Worm (Caenorhabditis elegans) whole organism, L4 larva: Measurements from ENCODE around the gene srt-43.

Source experiments
- ama-1 ChIP-seq: fragments of 150-350 bp; optimal IDR thresholded peaks from 2 replicates; lab custom pipeline; 2014; ENCODE audit warnings: inconsistent platforms, mixed read lengths
- ceh-82 ChIP-seq: sonication (generic microtip); optimal IDR thresholded peaks from 2 replicates; lab custom pipeline; 2017; ENCODE audit warnings: missing biosample characterization, missing genetic modification characterization
- ces-1 ChIP-seq: fragments of 150-350 bp; sonication (generic microtip); optimal IDR thresholded peaks from 4 replicates; lab custom pipeline; 2014; ENCODE audit warnings: missing biosample characterization, missing genetic modification reagents, missing genetic modification characterization
- egl-27 ChIP-seq: sonication (generic microtip); optimal IDR thresholded peaks from 3 replicates; lab custom pipeline; 2017; ENCODE audit warnings: missing biosample characterization, missing genetic modification reagents, missing genetic modification characterization
- egl-43 ChIP-seq: fragments of 200-800 bp; sonication (Bioruptor generic); IDR thresholded peaks from 2 replicates; pipeline ENCODE4 v1.3.6; 2022; ENCODE audit warnings: missing genetic modification reagents, missing genetic modification characterization, missing compliant biosample characterization
- jun-1 ChIP-seq: fragments of 150-350 bp; optimal IDR thresholded peaks from 2 replicates; lab custom pipeline; 2014; ENCODE audit warnings: missing biosample characterization, missing genetic modification reagents, missing genetic modification characterization
- mdl-1 ChIP-seq, 2 experiments: fragments of 150-350 bp in 1 of 2; sonication (generic microtip) in 1 of 2; optimal IDR thresholded peaks; 2 replicates each; lab custom pipeline; 2014 to 2017; ENCODE audit warnings: missing biosample characterization in 2 of 2, missing genetic modification characterization in 2 of 2
- mep-1 ChIP-seq: fragments of 150-350 bp; sonication (generic microtip); optimal IDR thresholded peaks from 3 replicates; lab custom pipeline; 2014; ENCODE audit warnings: missing biosample characterization, missing genetic modification characterization
- nhr-111 ChIP-seq: fragments of 200-800 bp; sonication (Bioruptor generic); optimal IDR thresholded peaks from 2 replicates; lab custom pipeline; 2018; ENCODE audit warnings: mild to moderate bottlenecking, missing genetic modification characterization, missing compliant biosample characterization
- php-3 ChIP-seq: fragments of 200-800 bp; sonication (Bioruptor generic); IDR thresholded peaks from 2 replicates; pipeline ENCODE4 v1.3.6; 2022; ENCODE audit warnings: missing genetic modification reagents, missing genetic modification characterization, missing compliant biosample characterization
- snpc-4 ChIP-seq: fragments of 150-350 bp; optimal IDR thresholded peaks from 2 replicates; lab custom pipeline; 2014; ENCODE audit warnings: missing biosample characterization, missing genetic modification characterization
- spr-3 ChIP-seq: fragments of 200-800 bp; sonication (Bioruptor generic); optimal IDR thresholded peaks from 2 replicates; lab custom pipeline; 2018; ENCODE audit warnings: mild to moderate bottlenecking, missing genetic modification characterization, missing compliant biosample characterization
- zag-1 ChIP-seq: fragments of 150-350 bp; optimal IDR thresholded peaks from 2 replicates; lab custom pipeline; 2014; ENCODE audit warnings: missing biosample characterization, missing genetic modification characterization

ce11 chrV:12790188-12790587, 21.1 kb downstream of the srt-43 start, which contains the start of gene srbc-43:
- TF ChIP-seq ces-1 (GFP tag; lab: Kevin White, UChicago) (no peak), jun-1 (tag; lab: Kevin White, UChicago) (no peak), egl-43 (GFP tag; lab: Robert Waterston, UW) (no peak), mdl-1 (tag; optimal IDR thresholded peaks at IDR 0.05; lab: Kevin White, UChicago) (no peak), snpc-4 (tag; lab: Kevin White, UChicago) (no peak), nhr-111 (GFP tag; lab: Kevin White, UChicago) (no peak), ama-1 (no peak), egl-27 (tag; lab: Kevin White, UChicago) (no peak), spr-3 (GFP tag; lab: Kevin White, UChicago) (no peak), zag-1 (tag; lab: Kevin White, UChicago) (no peak), php-3 (GFP tag; lab: Robert Waterston, UW) (no peak), ceh-82 (no peak), mep-1 (tag; lab: Kevin White, UChicago) (no peak)
